Worm (Caenorhabditis elegans) whole organism, L1 larva: Measurements from ENCODE around the gene gpa-18.

Experiments
- aly-2 ChIP-seq: fragments of 150-350 bp; optimal IDR thresholded peaks from 2 replicates; lab custom pipeline; 2014; ENCODE audit warnings: missing biosample characterization, missing genetic modification characterization
- blmp-1 ChIP-seq: fragments of 150-350 bp; optimal IDR thresholded peaks from 2 replicates; lab custom pipeline; 2014; ENCODE audit warnings: missing biosample characterization, missing genetic modification characterization
- ceh-82 ChIP-seq, 3 experiments: fragments of 150-350 bp in 1 of 3; sonication (generic microtip) in 2 of 3; optimal IDR thresholded peaks; 2 replicates each; lab custom pipeline; 2014 to 2017; ENCODE audit warnings: missing biosample characterization in 3 of 3, missing genetic modification characterization in 3 of 3
- fkh-10 ChIP-seq: sonication (generic microtip); optimal IDR thresholded peaks from 2 replicates; lab custom pipeline; 2017; ENCODE audit warnings: missing biosample characterization, missing genetic modification reagents, missing genetic modification characterization
- nhr-11 ChIP-seq: fragments of 150-350 bp; optimal IDR thresholded peaks from 2 replicates; lab custom pipeline; 2014; ENCODE audit warnings: missing biosample characterization, missing genetic modification characterization
- snpc-4 ChIP-seq: fragments of 150-350 bp; optimal IDR thresholded peaks from 2 replicates; lab custom pipeline; 2014; ENCODE audit warnings: missing biosample characterization, missing genetic modification characterization
- ztf-4 ChIP-seq: fragments of 150-350 bp; optimal IDR thresholded peaks from 2 replicates; lab custom pipeline; 2014; ENCODE audit warnings: missing biosample characterization, missing genetic modification characterization

- no peak for TF ChIP-seq snpc-4 (tag; lab: Kevin White, UChicago)
- no peak for TF ChIP-seq nhr-11
- TF ChIP-seq ztf-4 (tag; lab: Kevin White, UChicago), result no peak
- TF ChIP-seq fkh-10 (GFP tag; lab: Kevin White, UChicago), result no peak
- TF ChIP-seq blmp-1, result no peak
- no peak for TF ChIP-seq ceh-82 (tag; optimal IDR thresholded peaks at IDR 0.05; lab: Kevin White, UChicago)
- TF ChIP-seq aly-2 (tag; lab: Kevin White, UChicago), result no peak
Measured at ce11 chrIV:5169335-5169734, 26.1 kb downstream of the gpa-18 start.
